Fruit fly (Drosophila melanogaster) whole organism, embryonic: ENCODE data around the gene CG3009.

Experiments
- Adf1 ChIP-seq: fragments of 200-800 bp; sonication (Bioruptor generic); IDR thresholded peaks from 2 replicates; pipeline ENCODE4 v1.3.6; 2022; ENCODE audit warnings: missing biosample characterization, missing genetic modification characterization
- Antp ChIP-seq: fragments of 200-800 bp; sonication (Bioruptor generic); optimal IDR thresholded peaks from 3 replicates; lab custom pipeline; 2016; ENCODE audit warnings: missing biosample characterization, missing genetic modification characterization
- Atf3 ChIP-seq: fragments of 200-800 bp; sonication (Bioruptor generic); optimal IDR thresholded peaks from 3 replicates; lab custom pipeline; 2016; ENCODE audit warnings: missing biosample characterization, missing genetic modification characterization
- CG10565 ChIP-seq: fragments of 200-800 bp; sonication (Bioruptor generic); optimal IDR thresholded peaks from 3 replicates; lab custom pipeline; 2016; ENCODE audit warnings: missing biosample characterization, mild to moderate bottlenecking, missing genetic modification characterization
- CG10654 ChIP-seq: fragments of 200-800 bp; sonication (Bioruptor generic); optimal IDR thresholded peaks from 2 replicates; lab custom pipeline; 2016; ENCODE audit warnings: missing biosample characterization, missing genetic modification characterization
- CG11560 ChIP-seq: fragments of 200-800 bp; sonication (Bioruptor generic); IDR thresholded peaks from 3 replicates; pipeline ENCODE4 v1.3.6; 2022; ENCODE audit warnings: missing biosample characterization, missing genetic modification characterization
- CG13424 ChIP-seq: fragments of 200-800 bp; sonication (Bioruptor generic); optimal IDR thresholded peaks from 2 replicates; lab custom pipeline; 2019; ENCODE audit warnings: missing biosample characterization, mild to moderate bottlenecking, missing genetic modification characterization, moderate library complexity
- CG14050 ChIP-seq: fragments of 200-800 bp; sonication (Bioruptor generic); IDR thresholded peaks from 3 replicates; pipeline ENCODE4 v1.3.6; 2022; ENCODE audit warnings: missing biosample characterization, missing genetic modification characterization
- CG16815 ChIP-seq: fragments of 200-800 bp; sonication (Bioruptor generic); optimal IDR thresholded peaks from 3 replicates; lab custom pipeline; 2017; ENCODE audit warnings: missing biosample characterization, mild to moderate bottlenecking, missing genetic modification characterization
- CG18011 ChIP-seq: fragments of 200-800 bp; sonication (Bioruptor generic); optimal IDR thresholded peaks from 2 replicates; lab custom pipeline; 2017; ENCODE audit warnings: missing biosample characterization, missing genetic modification characterization, mild to moderate bottlenecking, moderate library complexity, missing genotype
- CG31441 ChIP-seq: fragments of 200-800 bp; sonication (Bioruptor generic); IDR thresholded peaks from 2 replicates; pipeline ENCODE4 v1.3.6; 2022; ENCODE audit warnings: missing biosample characterization, missing genetic modification characterization
- CG34224 ChIP-seq: fragments of 200-800 bp; sonication (Bioruptor generic); IDR thresholded peaks from 3 replicates; pipeline ENCODE4 v1.3.6; 2022; ENCODE audit warnings: missing biosample characterization, missing genetic modification characterization; ENCODE audit not compliant: partially characterized antibody
- CG4360 ChIP-seq: fragments of 200-800 bp; sonication (Bioruptor generic); IDR thresholded peaks from 2 replicates; pipeline ENCODE4 v1.3.6; 2022; ENCODE audit warnings: missing biosample characterization, missing genetic modification characterization
- CG6175 ChIP-seq: fragments of 200-800 bp; sonication (Bioruptor generic); IDR thresholded peaks from 3 replicates; pipeline ENCODE4 v1.3.6; 2022; ENCODE audit warnings: missing biosample characterization, missing genetic modification characterization
- CG6854 ChIP-seq: fragments of 200-800 bp; sonication (Bioruptor generic); optimal IDR thresholded peaks from 3 replicates; lab custom pipeline; 2017; ENCODE audit warnings: missing biosample characterization, mild to moderate bottlenecking, missing genetic modification characterization
- CG7839 ChIP-seq: fragments of 200-800 bp; sonication (Bioruptor generic); optimal IDR thresholded peaks from 3 replicates; lab custom pipeline; 2018; ENCODE audit warnings: missing biosample characterization, mild to moderate bottlenecking, missing genetic modification characterization, moderate library complexity
- CG9215 ChIP-seq: fragments of 200-800 bp; sonication (Bioruptor generic); IDR thresholded peaks from 2 replicates; pipeline ENCODE4 v1.3.6; 2022; ENCODE audit warnings: missing biosample characterization, missing genetic modification characterization
- Camta ChIP-seq: fragments of 200-800 bp; sonication (Bioruptor generic); optimal IDR thresholded peaks from 2 replicates; lab custom pipeline; 2016; ENCODE audit warnings: missing biosample characterization, missing genetic modification characterization
- D19B ChIP-seq: fragments of 200-800 bp; sonication (Bioruptor generic); optimal IDR thresholded peaks from 2 replicates; lab custom pipeline; 2017; ENCODE audit warnings: missing biosample characterization, mild to moderate bottlenecking, missing genetic modification characterization
- Dfd ChIP-seq, 2 experiments: fragments of >200 bp; optimal IDR thresholded peaks; 2 replicates each; lab custom pipeline; 2017; ENCODE audit warnings: missing biosample characterization in 2 of 2, missing genetic modification characterization in 2 of 2
- Dll ChIP-seq: fragments of 200-800 bp; sonication (Bioruptor generic); IDR thresholded peaks from 4 replicates; pipeline ENCODE4 v1.3.6; 2022; ENCODE audit warnings: missing biosample characterization, missing genetic modification characterization; ENCODE audit not compliant: partially characterized antibody
- HHEX ChIP-seq: fragments of 200-800 bp; sonication (Bioruptor generic); optimal IDR thresholded peaks from 3 replicates; lab custom pipeline; 2017; ENCODE audit warnings: missing biosample characterization, mild to moderate bottlenecking, missing genetic modification characterization, missing genetic modification reagents
- Hey ChIP-seq: fragments of 200-800 bp; sonication (Bioruptor generic); optimal IDR thresholded peaks from 3 replicates; lab custom pipeline; 2018; ENCODE audit warnings: missing biosample characterization, mild to moderate bottlenecking, missing genetic modification characterization
- Lim3 ChIP-seq: fragments of 200-800 bp; sonication (Bioruptor generic); IDR thresholded peaks from 2 replicates; pipeline ENCODE4 v1.3.6; 2022; ENCODE audit warnings: missing biosample characterization, missing genetic modification characterization
- MTF-1 ChIP-seq: fragments of 200-800 bp; sonication (Bioruptor generic); optimal IDR thresholded peaks from 2 replicates; lab custom pipeline; 2018; ENCODE audit warnings: missing biosample characterization, mild to moderate bottlenecking, missing genetic modification characterization, borderline replicate concordance
- Max ChIP-seq: fragments of 200-800 bp; sonication (Bioruptor generic); optimal IDR thresholded peaks from 2 replicates; lab custom pipeline; 2016; ENCODE audit warnings: missing biosample characterization, mild to moderate bottlenecking, missing genetic modification characterization
- Poxn ChIP-seq: fragments of 200-800 bp; sonication (Bioruptor generic); IDR thresholded peaks from 2 replicates; pipeline ENCODE4 v1.3.6; 2022; ENCODE audit warnings: missing biosample characterization, missing genetic modification characterization
- Ptx1 ChIP-seq: fragments of 200-800 bp; sonication (Bioruptor generic); IDR thresholded peaks from 2 replicates; pipeline ENCODE4 v1.3.6; 2022; ENCODE audit warnings: missing biosample characterization, missing genetic modification characterization
- Sry-δ ChIP-seq: fragments of 200-800 bp; sonication (Bioruptor generic); optimal IDR thresholded peaks from 2 replicates; lab custom pipeline; 2016; ENCODE audit warnings: missing biosample characterization, missing genetic modification characterization
- ac ChIP-seq: fragments of 200-800 bp; sonication (Bioruptor generic); optimal IDR thresholded peaks from 3 replicates; lab custom pipeline; 2017; ENCODE audit warnings: missing biosample characterization, mild to moderate bottlenecking, missing genetic modification characterization
- ara ChIP-seq: fragments of 200-800 bp; sonication (Bioruptor generic); IDR thresholded peaks from 2 replicates; pipeline ENCODE4 v1.3.6; 2022; ENCODE audit warnings: missing biosample characterization, missing genetic modification characterization
- bigmax ChIP-seq: fragments of 200-800 bp; sonication (Bioruptor generic); optimal IDR thresholded peaks from 2 replicates; lab custom pipeline; 2018; ENCODE audit warnings: missing biosample characterization, mild to moderate bottlenecking, missing genetic modification characterization
- br ChIP-seq: fragments of >200 bp; optimal IDR thresholded peaks from 2 replicates; lab custom pipeline; 2017
- caup ChIP-seq: fragments of 200-800 bp; sonication (Bioruptor generic); optimal IDR thresholded peaks from 3 replicates; lab custom pipeline; 2017; ENCODE audit warnings: missing biosample characterization, mild to moderate bottlenecking, missing genetic modification characterization, moderate library complexity; ENCODE audit not compliant: severe bottlenecking
- crp ChIP-seq, 2 experiments: fragments of 200-800 bp; sonication (Bioruptor generic); optimal IDR thresholded peaks; 2 replicates in 1 of 2; 3 replicates in 1 of 2; lab custom pipeline; 2017; ENCODE audit warnings: missing biosample characterization in 2 of 2, missing genetic modification characterization in 2 of 2, mild to moderate bottlenecking in 1 of 2, moderate library complexity in 1 of 2
- emc ChIP-seq: fragments of 200-800 bp; sonication (Bioruptor generic); optimal IDR thresholded peaks from 2 replicates; lab custom pipeline; 2016; ENCODE audit warnings: missing biosample characterization, missing genetic modification characterization
- en ChIP-seq: fragments of 200-800 bp; sonication (Bioruptor generic); optimal IDR thresholded peaks from 2 replicates; lab custom pipeline; 2016; ENCODE audit warnings: missing biosample characterization, missing genetic modification characterization
- eve ChIP-seq, 2 experiments: fragments of >200 bp; optimal IDR thresholded peaks; 2 replicates each; lab custom pipeline; 2017; ENCODE audit warnings: missing biosample characterization in 2 of 2, missing genetic modification characterization in 2 of 2
- fd64A ChIP-seq: fragments of 200-800 bp; sonication (Bioruptor generic); optimal IDR thresholded peaks from 3 replicates; lab custom pipeline; 2018; ENCODE audit warnings: missing biosample characterization, mild to moderate bottlenecking, missing genetic modification characterization
- gro ChIP-seq: fragments of 200-800 bp; sonication (Bioruptor generic); optimal IDR thresholded peaks from 2 replicates; lab custom pipeline; 2016; ENCODE audit warnings: missing biosample characterization, missing genetic modification characterization
- her ChIP-seq: fragments of 200-800 bp; sonication (Bioruptor generic); optimal IDR thresholded peaks from 2 replicates; lab custom pipeline; 2016; ENCODE audit warnings: missing biosample characterization, missing genetic modification characterization
- ken ChIP-seq: fragments of 200-800 bp; sonication (Bioruptor generic); IDR thresholded peaks from 3 replicates; pipeline ENCODE4 v1.3.6; 2022; ENCODE audit warnings: missing biosample characterization, missing genetic modification characterization
- klu ChIP-seq: fragments of 200-800 bp; sonication (Bioruptor generic); IDR thresholded peaks from 2 replicates; pipeline ENCODE4 v1.3.6; 2022; ENCODE audit warnings: missing biosample characterization, missing genetic modification characterization
- nau ChIP-seq: fragments of 200-800 bp; sonication (Bioruptor generic); optimal IDR thresholded peaks from 3 replicates; lab custom pipeline; 2017; ENCODE audit warnings: missing biosample characterization, mild to moderate bottlenecking, missing genetic modification characterization, missing genetic modification reagents
- oc ChIP-seq: fragments of 200-800 bp; sonication (Bioruptor generic); optimal IDR thresholded peaks from 2 replicates; lab custom pipeline; 2018; ENCODE audit warnings: missing biosample characterization, mild to moderate bottlenecking, missing genetic modification characterization, moderate library complexity
- pb ChIP-seq: fragments of 200-800 bp; sonication (Bioruptor generic); optimal IDR thresholded peaks from 3 replicates; lab custom pipeline; 2016; ENCODE audit warnings: missing biosample characterization, missing genetic modification characterization
- pfk ChIP-seq: fragments of 200-800 bp; sonication (Bioruptor generic); optimal IDR thresholded peaks from 2 replicates; lab custom pipeline; 2018; ENCODE audit warnings: missing biosample characterization, mild to moderate bottlenecking, missing genetic modification characterization, moderate library complexity
- slou ChIP-seq: fragments of 200-800 bp; sonication (Bioruptor generic); optimal IDR thresholded peaks from 3 replicates; lab custom pipeline; 2016; ENCODE audit warnings: missing biosample characterization, missing genetic modification characterization
- tgo ChIP-seq: fragments of 200-800 bp; sonication (Bioruptor generic); IDR thresholded peaks from 3 replicates; pipeline ENCODE4 v1.3.6; 2022; ENCODE audit warnings: missing biosample characterization, missing genetic modification characterization
- twi ChIP-seq: fragments of 200-800 bp; optimal IDR thresholded peaks from 2 replicates; lab custom pipeline; 2019; ENCODE audit warnings: missing biosample characterization, mild to moderate bottlenecking, missing genetic modification characterization, moderate library complexity
- tx ChIP-seq: fragments of 200-800 bp; sonication (Bioruptor generic); optimal IDR thresholded peaks from 2 replicates; lab custom pipeline; 2016; ENCODE audit warnings: missing biosample characterization, missing genetic modification characterization

CG3009 gene

DNA sequence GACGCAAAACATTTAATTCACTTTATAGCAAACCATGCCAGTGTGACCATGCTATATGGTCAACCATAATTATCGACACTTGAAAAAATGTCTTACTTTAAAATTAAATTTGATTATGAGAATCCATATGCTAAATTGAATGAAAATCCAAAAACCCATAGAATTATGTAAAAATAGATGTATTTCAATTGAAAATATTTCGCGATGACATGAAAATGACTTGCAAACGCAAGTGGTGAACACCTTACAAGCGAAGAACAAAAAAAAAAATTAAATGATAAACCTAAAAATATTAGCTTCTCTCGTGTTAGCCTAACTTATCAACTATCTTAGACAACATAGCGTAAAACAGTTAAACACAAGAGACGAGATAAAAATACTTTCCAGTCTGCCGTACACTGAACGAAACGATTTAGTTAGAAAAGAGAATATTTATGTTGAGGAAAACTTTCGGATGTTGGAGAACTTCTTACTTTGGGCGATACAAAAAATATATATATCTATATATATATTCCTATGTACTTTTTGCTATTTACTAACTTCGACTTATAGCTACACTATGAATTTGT, 13.4 kb upstream of the CG3009 start (continued):
- peak; percentile 68 for TF ChIP-seq CG13424 (tag; lab: Kevin White, UChicago)
- TF ChIP-seq caup (GFP tag; lab: Kevin White, UChicago) = peak; percentile 59
- TF ChIP-seq CG10654 (GFP tag; lab: Kevin White, UChicago) = peak; percentile 21
- no peak for TF ChIP-seq Lim3 (GFP tag; lab: Robert Waterston, UW)
- no peak for TF ChIP-seq CG34224 (GFP tag; lab: Robert Waterston, UW)
- peak; percentile 29 for TF ChIP-seq Atf3
- TF ChIP-seq D19B (GFP tag; lab: Kevin White, UChicago) = peak; percentile 37
- TF ChIP-seq Antp (GFP tag; lab: Kevin White, UChicago) = no peak
- TF ChIP-seq en (GFP tag; lab: Kevin White, UChicago) = no peak
- TF ChIP-seq ken = no peak; the same call in 2 of the 3 replicates
- TF ChIP-seq Dll (GFP tag; lab: Robert Waterston, UW) = no peak
- no peak for TF ChIP-seq Hey (tag; lab: Kevin White, UChicago)
- TF ChIP-seq ac (GFP tag; lab: Kevin White, UChicago) = no peak
- peak; percentile 47; the same call in 1 of the 3 replicates for TF ChIP-seq CG14050 (GFP tag; lab: Robert Waterston, UW)
- peak; percentile 55; the same call in 1 of the 2 replicates for TF ChIP-seq CG31441 (GFP tag; lab: Robert Waterston, UW)
- TF ChIP-seq br = no peak
- no peak for TF ChIP-seq emc (GFP tag; lab: Kevin White, UChicago)
- no peak for TF ChIP-seq CG16815 (GFP tag; lab: Kevin White, UChicago)
- TF ChIP-seq tx = peak; percentile 20
- peak; percentile 43 for TF ChIP-seq Camta (GFP tag; lab: Kevin White, UChicago)
- TF ChIP-seq HHEX (GFP tag; lab: Kevin White, UChicago) = peak; percentile 26
- no peak for TF ChIP-seq klu (GFP tag; lab: Robert Waterston, UW)
- peak; percentile 60 for TF ChIP-seq CG7839 (tag; lab: Kevin White, UChicago)
- TF ChIP-seq CG6175 (GFP tag; lab: Robert Waterston, UW) = no peak
- peak; percentile 58 for TF ChIP-seq ara (GFP tag; lab: Robert Waterston, UW)
- TF ChIP-seq Sry-δ (GFP tag; lab: Kevin White, UChicago) = peak; percentile 20
- peak; percentile 24 for TF ChIP-seq gro (GFP tag; lab: Kevin White, UChicago)
- TF ChIP-seq oc (tag; lab: Kevin White, UChicago) = no peak
- no peak for TF ChIP-seq bigmax
- TF ChIP-seq pb (GFP tag; lab: Kevin White, UChicago) = no peak
- TF ChIP-seq Ptx1 (GFP tag; lab: Robert Waterston, UW) = peak; percentile 62
- TF ChIP-seq CG9215 (GFP tag; lab: Robert Waterston, UW) = no peak
- TF ChIP-seq Max (GFP tag; lab: Kevin White, UChicago) = peak; percentile 35
- TF ChIP-seq Dfd (GFP tag; optimal IDR thresholded peaks at IDR 0.05; lab: Kevin White, UChicago) = no peak
- no peak for TF ChIP-seq MTF-1 (GFP tag; lab: Kevin White, UChicago)
- TF ChIP-seq CG4360 (GFP tag; lab: Robert Waterston, UW) = no peak
- TF ChIP-seq eve (GFP tag; optimal IDR thresholded peaks at IDR 0.05; lab: Kevin White, UChicago) = no peak
- no peak for TF ChIP-seq pfk (GFP tag; lab: Kevin White, UChicago)
- peak; percentile 51; the same call in 2 of the 3 replicates for TF ChIP-seq tgo (GFP tag; lab: Robert Waterston, UW)
- TF ChIP-seq her = peak; percentile 31
- TF ChIP-seq CG11560 (tag; lab: Robert Waterston, UW) = no peak
- peak; percentile 10 for TF ChIP-seq nau
- TF ChIP-seq Poxn (GFP tag; lab: Robert Waterston, UW) = no peak
- no peak for TF ChIP-seq Adf1 (GFP tag; lab: Robert Waterston, UW)
- peak; percentile 56 for TF ChIP-seq slou (GFP tag; lab: Kevin White, UChicago)
- no peak for TF ChIP-seq CG10565
- peak in 1 of 2 experiments; percentile 44 for TF ChIP-seq crp (GFP tag; optimal IDR thresholded peaks at IDR 0.05; lab: Kevin White, UChicago)
- TF ChIP-seq twi (tag; lab: Kevin White, UChicago) = no peak
- no peak for TF ChIP-seq CG18011 (GFP tag; lab: Kevin White, UChicago)
- no peak for TF ChIP-seq CG6854 (GFP tag; lab: Kevin White, UChicago)
- peak; percentile 12 for TF ChIP-seq fd64A (GFP tag; lab: Kevin White, UChicago)
